Worm (Caenorhabditis elegans) whole organism, young adult: Measurements from ENCODE around the gene nhr-269.
A peak's percentile ranks its signal among the peaks of the same experiment; 100 is the strongest.
"Not testable (repeated sequence)": the region's sequence is repeated elsewhere in the genome, so short reads cannot be mapped to it uniquely, and the experiment has no call there.

Experiments
- B0261.1 ChIP-seq: sonication (generic microtip); optimal IDR thresholded peaks from 2 replicates; lab custom pipeline; 2016; ENCODE audit warnings: mild to moderate bottlenecking, missing genetic modification characterization, moderate library complexity, missing compliant biosample characterization
- B0336.3 ChIP-seq: fragments of 200-800 bp; sonication (Bioruptor generic); IDR thresholded peaks from 2 replicates; pipeline ENCODE4 v1.3.6; 2022; ENCODE audit warnings: missing genetic modification characterization, missing compliant biosample characterization
- F10E7.11 ChIP-seq: sonication (generic microtip); optimal IDR thresholded peaks from 2 replicates; lab custom pipeline; 2017; ENCODE audit warnings: mild to moderate bottlenecking, missing genetic modification characterization, moderate library complexity, missing compliant biosample characterization
- F52B5.7 ChIP-seq: sonication (generic microtip); optimal IDR thresholded peaks from 2 replicates; lab custom pipeline; 2016; ENCODE audit warnings: mild to moderate bottlenecking, missing genetic modification characterization, missing compliant biosample characterization
- Y79H2A.3 ChIP-seq: fragments of 200-800 bp; sonication (Bioruptor generic); conservative IDR thresholded peaks from 2 replicates; pipeline ENCODE4 v1.3.6; 2022; ENCODE audit warnings: missing genetic modification reagents, missing genetic modification characterization, missing compliant biosample characterization
- Y95B8A.8 ChIP-seq: fragments of 200-800 bp; sonication (Bioruptor generic); IDR thresholded peaks from 2 replicates; pipeline ENCODE4 v1.3.6; 2022; ENCODE audit warnings: missing genetic modification reagents, missing genetic modification characterization, missing compliant biosample characterization
- akir-1 ChIP-seq: fragments of 200-800 bp; sonication (Bioruptor generic); optimal IDR thresholded peaks from 2 replicates; lab custom pipeline; 2018; ENCODE audit warnings: mild to moderate bottlenecking, missing genetic modification characterization, moderate library complexity, missing compliant biosample characterization
- aptf-2 ChIP-seq: fragments of 200-800 bp; sonication (Bioruptor generic); conservative IDR thresholded peaks from 2 replicates; pipeline ENCODE4 v1.3.6; 2022; ENCODE audit warnings: missing genetic modification reagents, missing genetic modification characterization, missing compliant biosample characterization
- attf-6 ChIP-seq: fragments of 200-800 bp; sonication (Bioruptor generic); IDR thresholded peaks from 2 replicates; pipeline ENCODE4 v1.3.6; 2022; ENCODE audit warnings: missing genetic modification reagents, missing genetic modification characterization, missing compliant biosample characterization
- ceh-40 ChIP-seq: fragments of 200-800 bp; sonication (Bioruptor generic); IDR thresholded peaks from 2 replicates; pipeline ENCODE4 v1.3.6; 2022; ENCODE audit warnings: missing genetic modification characterization, missing compliant biosample characterization
- chd-7 ChIP-seq: sonication (generic microtip); optimal IDR thresholded peaks from 2 replicates; lab custom pipeline; 2016; ENCODE audit warnings: mild to moderate bottlenecking, missing genetic modification characterization, moderate library complexity, missing compliant biosample characterization
- dox-1 ChIP-seq: fragments of 200-800 bp; sonication (Bioruptor generic); IDR thresholded peaks from 2 replicates; pipeline ENCODE4 v1.3.6; 2022; ENCODE audit warnings: missing genetic modification reagents, missing genetic modification characterization, missing compliant biosample characterization
- ekl-4 ChIP-seq: fragments of 200-800 bp; sonication (Bioruptor generic); IDR thresholded peaks from 2 replicates; pipeline ENCODE4 v1.3.6; 2022; ENCODE audit warnings: missing genetic modification reagents, missing genetic modification characterization, missing compliant biosample characterization
- hmg-1.2 ChIP-seq: fragments of 200-800 bp; sonication (Bioruptor generic); IDR thresholded peaks from 2 replicates; pipeline ENCODE4 v1.3.6; 2022; ENCODE audit warnings: missing genetic modification reagents, missing genetic modification characterization, missing compliant biosample characterization
- hsf-1 ChIP-seq: fragments of 200-800 bp; sonication (Bioruptor generic); IDR thresholded peaks from 2 replicates; pipeline ENCODE4 v1.3.6; 2022; ENCODE audit warnings: missing genetic modification reagents, missing genetic modification characterization, missing compliant biosample characterization
- lin-35 ChIP-seq, 3 experiments: fragments of 150-350 bp in 2 of 3; sonication (generic microtip) in 1 of 3; optimal IDR thresholded peaks; 2 replicates each; lab custom pipeline; 2014 to 2018; ENCODE audit warnings: missing biosample characterization in 3 of 3, missing genetic modification characterization in 3 of 3, missing genetic modification reagents in 3 of 3
- lin-54 ChIP-seq: fragments of 200-800 bp; sonication (Bioruptor generic); optimal IDR thresholded peaks from 2 replicates; lab custom pipeline; 2018; ENCODE audit warnings: mild to moderate bottlenecking, missing genetic modification characterization, missing compliant biosample characterization
- lsl-1 ChIP-seq: fragments of 200-800 bp; sonication (Bioruptor generic); optimal IDR thresholded peaks from 2 replicates; lab custom pipeline; 2018; ENCODE audit warnings: mild to moderate bottlenecking, missing genetic modification characterization, moderate library complexity, missing compliant biosample characterization
- madf-6 ChIP-seq: fragments of 200-800 bp; sonication (Bioruptor generic); IDR thresholded peaks from 2 replicates; pipeline ENCODE4 v1.3.6; 2022; ENCODE audit warnings: missing genetic modification reagents, missing genetic modification characterization, missing compliant biosample characterization
- madf-8 ChIP-seq: fragments of 200-800 bp; sonication (Bioruptor generic); conservative IDR thresholded peaks from 2 replicates; pipeline ENCODE4 v1.3.6; 2022; ENCODE audit warnings: missing genetic modification reagents, missing genetic modification characterization, missing compliant biosample characterization
- mcd-1 ChIP-seq: fragments of 200-800 bp; sonication (Bioruptor generic); IDR thresholded peaks from 2 replicates; pipeline ENCODE4 v1.3.6; 2022; ENCODE audit warnings: missing genetic modification reagents, missing genetic modification characterization, missing compliant biosample characterization
- nhr-179 ChIP-seq: sonication (generic microtip); optimal IDR thresholded peaks from 2 replicates; lab custom pipeline; 2016; ENCODE audit warnings: mild to moderate bottlenecking, missing genetic modification characterization, missing compliant biosample characterization
- nhr-80 ChIP-seq: sonication (generic microtip); optimal IDR thresholded peaks from 2 replicates; lab custom pipeline; 2016; ENCODE audit warnings: missing genetic modification characterization, missing compliant biosample characterization
- rpc-1 ChIP-seq, 2 experiments: fragments of 150-350 bp in 1 of 2; sonication (generic microtip) in 1 of 2; optimal IDR thresholded peaks; 2 replicates each; lab custom pipeline; 2014 to 2018; ENCODE audit warnings: missing biosample characterization in 1 of 2, missing genetic modification characterization in 1 of 2, missing genetic modification reagents in 1 of 2, missing genotype in 1 of 2
- snpc-1.1 ChIP-seq: sonication (generic microtip); optimal IDR thresholded peaks from 2 replicates; lab custom pipeline; 2017; ENCODE audit warnings: missing genetic modification characterization, mild to moderate bottlenecking, missing compliant biosample characterization, antibody characterized with exemption, moderate library complexity, missing genotype, missing genetic modification reagents; ENCODE audit not compliant: insufficient read depth
- somi-1 ChIP-seq: fragments of 200-800 bp; sonication (Bioruptor generic); optimal IDR thresholded peaks from 2 replicates; lab custom pipeline; 2018; ENCODE audit warnings: mild to moderate bottlenecking, missing genetic modification characterization, missing compliant biosample characterization
- tbp1 ChIP-seq: fragments of 200-800 bp; sonication (Bioruptor generic); optimal IDR thresholded peaks from 2 replicates; lab custom pipeline; 2018; ENCODE audit warnings: mild to moderate bottlenecking, missing genetic modification characterization, missing compliant biosample characterization
- zfh-2 ChIP-seq: fragments of 200-800 bp; sonication (Bioruptor generic); conservative IDR thresholded peaks from 2 replicates; pipeline ENCODE4 v1.3.6; 2022; ENCODE audit warnings: missing genetic modification reagents, missing genetic modification characterization, missing compliant biosample characterization
- zim-3 ChIP-seq: sonication (generic microtip); optimal IDR thresholded peaks from 2 replicates; lab custom pipeline; 2017; ENCODE audit warnings: mild to moderate bottlenecking, missing genetic modification characterization, moderate library complexity, missing compliant biosample characterization
- ztf-18 ChIP-seq: sonication (generic microtip); optimal IDR thresholded peaks from 2 replicates; lab custom pipeline; 2016; ENCODE audit warnings: missing genotype, mild to moderate bottlenecking, missing genetic modification characterization, missing compliant biosample characterization
- ztf-25 ChIP-seq: fragments of 200-800 bp; sonication (Bioruptor generic); IDR thresholded peaks from 2 replicates; pipeline ENCODE4 v1.3.6; 2022; ENCODE audit warnings: missing genetic modification reagents, missing genetic modification characterization, missing compliant biosample characterization
- ztf-28 ChIP-seq: fragments of 200-800 bp; sonication (Bioruptor generic); IDR thresholded peaks from 2 replicates; pipeline ENCODE4 v1.3.6; 2022; ENCODE audit warnings: missing genetic modification reagents, missing genetic modification characterization, missing compliant biosample characterization
- ztf-3 ChIP-seq: fragments of 200-800 bp; sonication (Bioruptor generic); optimal IDR thresholded peaks from 2 replicates; lab custom pipeline; 2018; ENCODE audit warnings: mild to moderate bottlenecking, missing genetic modification characterization, missing compliant biosample characterization

The nhr-269 gene

ce11 chrV:15395347-15395746 is 25.7 kb upstream of the nhr-269 start, which contains the start of gene cyb-3 (continued):
- no peak for TF ChIP-seq ceh-40 (GFP tag; lab: Robert Waterston, UW)
- TF ChIP-seq ztf-25 (GFP tag; lab: Robert Waterston, UW), result no peak
- TF ChIP-seq, all 124 proteins: peak for 30

DNA sequence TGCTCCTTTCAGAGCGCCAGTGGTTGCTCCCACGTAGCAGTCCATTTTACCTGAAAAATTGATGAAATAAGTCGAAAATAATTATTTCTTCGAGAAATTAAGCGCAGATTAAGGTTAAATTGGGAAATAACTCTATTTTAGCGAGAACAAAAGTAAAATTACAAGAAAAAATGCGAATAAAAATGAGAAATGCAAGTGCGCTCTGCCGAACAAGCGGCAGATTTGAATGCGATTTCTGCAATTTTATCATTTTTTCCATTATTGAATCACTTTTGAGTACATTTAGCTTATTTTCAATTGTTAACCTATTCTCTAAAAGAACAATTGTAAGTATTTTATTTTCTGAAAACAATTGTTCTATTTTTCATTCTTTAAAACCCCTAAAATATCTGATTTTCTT is 25.3 kb upstream of the nhr-269 start, which contains the start of gene T06E6.1:
Gene T06E6.1, minus strand, starts transcription at position 56 of the 400 bp plus-strand sequence.
- TF ChIP-seq lin-54 (GFP tag; lab: Kevin White, UChicago) (peak; percentile 10), nhr-179 (tag; lab: Kevin White, UChicago) (no peak)

ce11 chrV:15392064-15392463 is 22.5 kb upstream of the nhr-269 start:
- no peak for TF ChIP-seq ztf-3 (GFP tag; lab: Kevin White, UChicago)
- TF ChIP-seq tbp1 (GFP tag; lab: Kevin White, UChicago), result no peak
- TF ChIP-seq akir-1, result no peak
- TF ChIP-seq mcd-1 (GFP tag; lab: Robert Waterston, UW), result peak; percentile 45; the same call in 1 of the 2 replicates
- TF ChIP-seq ekl-4, result no peak
- TF ChIP-seq madf-6, result peak; percentile 11; the same call in 1 of the 2 replicates
- no peak for TF ChIP-seq ztf-28 (GFP tag; lab: Robert Waterston, UW)
- TF ChIP-seq hmg-1.2 (GFP tag; lab: Robert Waterston, UW), result 0 out of 2 replicates have a peak, but pooled peaks have one; percentile 12
- TF ChIP-seq chd-7 (tag; lab: Kevin White, UChicago), result no peak
- TF ChIP-seq ztf-18 (tag; lab: Kevin White, UChicago), result peak; percentile 73
- TF ChIP-seq lsl-1, result peak; percentile 62
- no peak for TF ChIP-seq B0336.3 (GFP tag; lab: Robert Waterston, UW)
- no peak for TF ChIP-seq attf-6 (GFP tag; lab: Robert Waterston, UW)
- TF ChIP-seq F10E7.11 (tag; lab: Kevin White, UChicago), result no peak

ce11 chrV:15390599-15390998 is 21.0 kb upstream of the nhr-269 start:
- TF ChIP-seq B0261.1 (tag; lab: Kevin White, UChicago), result peak; percentile 50
- peak; percentile 76 for TF ChIP-seq tbp1 (GFP tag; lab: Kevin White, UChicago)
- TF ChIP-seq rpc-1 (optimal IDR thresholded peaks at IDR 0.05; lab: Kevin White, UChicago), result not testable (repeated sequence)
- peak; percentile 42 for TF ChIP-seq rpc-1 (tag; optimal IDR thresholded peaks at IDR 0.05; lab: Kevin White, UChicago)

DNA sequence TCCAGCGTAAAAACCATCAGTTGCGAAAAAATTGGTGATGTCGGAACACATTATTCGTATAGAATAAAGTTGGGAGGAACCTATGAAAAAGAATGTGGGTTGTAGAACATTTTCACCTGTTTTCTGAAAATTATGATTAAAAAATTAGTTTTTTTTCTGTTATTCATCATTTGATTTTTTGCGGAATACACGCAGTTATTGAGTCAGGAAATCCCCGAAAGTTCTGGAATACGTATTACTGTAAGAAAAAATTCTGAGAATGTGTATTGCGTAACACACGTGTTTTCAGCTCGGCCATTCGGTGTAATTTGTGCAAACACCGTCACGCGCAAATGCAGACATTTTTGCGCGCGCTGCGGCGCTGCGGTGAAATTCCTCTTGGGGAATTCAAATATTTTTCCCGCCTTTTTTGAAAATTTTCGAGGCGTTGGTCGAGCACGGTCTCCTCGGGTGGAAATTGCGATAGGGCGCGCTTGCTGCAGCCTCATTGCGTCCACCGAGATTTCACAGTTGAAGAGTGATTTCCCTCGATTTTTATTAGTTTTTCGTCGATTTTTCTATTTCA is 19.3 kb upstream of the nhr-269 start, which contains the start of gene srh-170:
Gene srh-170, minus strand, starts transcription at position 51 of the 565 bp plus-strand sequence.
- TF ChIP-seq Y79H2A.3 (GFP tag; lab: Robert Waterston, UW) (no peak), snpc-1.1 (tag; lab: Kevin White, UChicago) (no peak), mcd-1 (GFP tag; lab: Robert Waterston, UW) (peak; percentile 74), madf-6 (peak; percentile 57), zim-3 (tag; lab: Kevin White, UChicago) (no peak), hsf-1 (GFP tag; lab: Robert Waterston, UW) (0 out of 2 replicates have a peak, but pooled peaks have one; percentile 30), aptf-2 (GFP tag; lab: Robert Waterston, UW) (0 out of 2 replicates have a peak, but pooled peaks have one; percentile 33), lin-54 (GFP tag; lab: Kevin White, UChicago) (peak; percentile 12), ztf-28 (GFP tag; lab: Robert Waterston, UW) (0 out of 2 replicates have a peak, but pooled peaks have one; percentile 30), somi-1 (no peak)
- TF ChIP-seq, all 124 proteins: peak for 6

DNA sequence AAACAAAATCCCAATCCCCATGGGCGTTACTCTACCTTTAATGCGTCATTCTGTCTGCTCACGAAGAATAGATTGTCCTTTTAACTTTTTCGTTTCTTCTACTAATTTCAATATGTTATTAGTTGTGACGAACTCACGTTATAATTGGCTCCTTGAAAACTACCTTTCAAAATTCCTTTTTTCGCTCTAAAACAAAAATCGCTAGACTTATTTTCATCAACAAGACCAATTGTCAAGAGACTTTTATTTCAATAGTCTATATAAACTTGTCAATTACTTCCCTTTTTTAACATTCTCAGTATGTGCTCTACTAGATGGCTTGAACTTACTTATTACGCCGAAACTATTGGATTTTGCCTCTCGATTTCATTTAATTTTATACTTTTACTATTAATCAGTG is 15.1 kb upstream of the nhr-269 start, which contains the start of gene str-102:
Gene str-102, plus strand, starts transcription at position 301 of the 400 bp plus-strand sequence.
- no peak for TF ChIP-seq snpc-1.1 (tag; lab: Kevin White, UChicago)
- no peak for TF ChIP-seq zfh-2
- no peak for TF ChIP-seq tbp1 (GFP tag; lab: Kevin White, UChicago)
- TF ChIP-seq nhr-80 (tag; lab: Kevin White, UChicago), result no peak
- no peak for TF ChIP-seq F52B5.7 (tag; lab: Kevin White, UChicago)
- no peak for TF ChIP-seq lin-35 (GFP tag; optimal IDR thresholded peaks at IDR 0.05; lab: Kevin White, UChicago)
- no peak for TF ChIP-seq madf-8 (GFP tag; lab: Robert Waterston, UW)
- no peak for TF ChIP-seq Y95B8A.8 (GFP tag; lab: Robert Waterston, UW)
- no peak for TF ChIP-seq dox-1 (GFP tag; lab: Robert Waterston, UW)
